Fruit fly (Drosophila melanogaster): ENCODE data around the gene Snup.

The Snup gene

dm6 chr3L:2632763-2633100, 19.2 kb upstream of the Snup start (continued):
- TF ChIP-seq salr (GFP tag; optimal IDR thresholded peaks at IDR 0.05): no peak
- no peak for TF ChIP-seq Met (GFP tag; optimal IDR thresholded peaks at IDR 0.05)
- no peak for TF ChIP-seq Smox (GFP tag; optimal IDR thresholded peaks at IDR 0.05)
- no peak for TF ChIP-seq fd59A (GFP tag; optimal IDR thresholded peaks at IDR 0.05)
- no peak for TF ChIP-seq spab (GFP tag; optimal IDR thresholded peaks at IDR 0.05)
- no peak for TF ChIP-seq CG6808 (GFP tag; optimal IDR thresholded peaks at IDR 0.05)
- TF ChIP-seq Eip75B (GFP tag; optimal IDR thresholded peaks at IDR 0.05): no peak
- no peak for TF ChIP-seq CG3032 (tag; optimal IDR thresholded peaks at IDR 0.05)
- no peak for TF ChIP-seq CG4318 (GFP tag; optimal IDR thresholded peaks at IDR 0.05)
- no peak for TF ChIP-seq dac (GFP tag; optimal IDR thresholded peaks at IDR 0.05)
- no peak for TF ChIP-seq Ets96B (tag; optimal IDR thresholded peaks at IDR 0.05)
- no peak for TF ChIP-seq CG7368 (GFP tag; optimal IDR thresholded peaks at IDR 0.05)
- no peak for TF ChIP-seq CG10669 (GFP tag; optimal IDR thresholded peaks at IDR 0.05)
- no peak for TF ChIP-seq CG10631 (GFP tag; optimal IDR thresholded peaks at IDR 0.05)

dm6 chr3L:2634929-2635799, 16.7 kb upstream of the Snup start:
- TF ChIP-seq cyc (GFP tag; optimal IDR thresholded peaks at IDR 0.05) (peak; percentile 77), CG6854 (GFP tag; optimal IDR thresholded peaks at IDR 0.05) (peak; percentile 87), fkh (GFP tag; optimal IDR thresholded peaks at IDR 0.05) (peak; percentile 79), Smox (GFP tag; optimal IDR thresholded peaks at IDR 0.05) (peak; percentile 78), topi (GFP tag; optimal IDR thresholded peaks at IDR 0.05) (peak; percentile 87), CG8632 (GFP tag; optimal IDR thresholded peaks at IDR 0.05) (peak; percentile 67), spab (GFP tag; optimal IDR thresholded peaks at IDR 0.05) (peak; percentile 16), Gug (GFP tag; IDR thresholded peaks at IDR 0.05) (peak; percentile 23; the same call in 1 of the 2 replicates), fd85E (GFP tag; optimal IDR thresholded peaks at IDR 0.05) (peak; percentile 64), lz (GFP tag; optimal IDR thresholded peaks at IDR 0.05) (peak; percentile 84), acj6 (GFP tag; optimal IDR thresholded peaks at IDR 0.05) (peak; percentile 81), CG1621 (tag; optimal IDR thresholded peaks at IDR 0.05) (peak; percentile 68), Hr38 (GFP tag; optimal IDR thresholded peaks at IDR 0.05) (no peak), CG8319 (GFP tag; optimal IDR thresholded peaks at IDR 0.05) (peak; percentile 68), CG34406 (GFP tag; optimal IDR thresholded peaks at IDR 0.05) (peak; percentile 78), CG6276 (GFP tag; optimal IDR thresholded peaks at IDR 0.05) (no peak), CG3032 (tag; optimal IDR thresholded peaks at IDR 0.05) (peak; percentile 48), Ets96B (tag; optimal IDR thresholded peaks at IDR 0.05) (peak; percentile 8), Sox102F (GFP tag; optimal IDR thresholded peaks at IDR 0.05) (peak; percentile 86), CG3919 (GFP tag; optimal IDR thresholded peaks at IDR 0.05) (peak; percentile 83), pdm3 (GFP tag; optimal IDR thresholded peaks at IDR 0.05) (peak; percentile 77), salr (GFP tag; optimal IDR thresholded peaks at IDR 0.05) (peak; percentile 59 to 67), Sox14 (GFP tag; optimal IDR thresholded peaks at IDR 0.05) (peak; percentile 76), CG11294 (GFP tag; IDR thresholded peaks at IDR 0.05) (no peak), CG11762 (GFP tag; optimal IDR thresholded peaks at IDR 0.05; ENCODE audit: insufficient read depth) (peak; percentile 46), CG4318 (GFP tag; optimal IDR thresholded peaks at IDR 0.05) (no peak), CG9139 (GFP tag; optimal IDR thresholded peaks at IDR 0.05) (peak; percentile 73), CG15336 (GFP tag; IDR thresholded peaks at IDR 0.05) (0 out of 2 replicates have a peak, but pooled peaks have one; percentile 10), Met (GFP tag; optimal IDR thresholded peaks at IDR 0.05) (peak; percentile 87), dsx (GFP tag; optimal IDR thresholded peaks at IDR 0.05; ENCODE audit: poor library complexity, severe bottlenecking) (peak; percentile 29), ss (GFP tag; optimal IDR thresholded peaks at IDR 0.05) (peak; percentile 46 to 79), net (GFP tag; optimal IDR thresholded peaks at IDR 0.05) (peak; percentile 80), CG6163 (GFP tag; IDR thresholded peaks at IDR 0.05) (peak; percentile 93), Blimp-1 (GFP tag; optimal IDR thresholded peaks at IDR 0.05) (peak; percentile 67), fd59A (GFP tag; optimal IDR thresholded peaks at IDR 0.05) (peak; percentile 52), CG10631 (GFP tag; optimal IDR thresholded peaks at IDR 0.05) (peak; percentile 38), CG32006 (GFP tag; optimal IDR thresholded peaks at IDR 0.05) (peak; percentile 34), Eip93F (GFP tag; optimal IDR thresholded peaks at IDR 0.05) (no peak), Sox15 (GFP tag; optimal IDR thresholded peaks at IDR 0.05) (peak; percentile 9), Hr39 (GFP tag; optimal IDR thresholded peaks at IDR 0.05) (peak; percentile 67), dac (GFP tag; optimal IDR thresholded peaks at IDR 0.05) (peak; percentile 60), CG8119 (GFP tag; IDR thresholded peaks at IDR 0.05) (no peak)
